Worm (Caenorhabditis elegans): Measurements from ENCODE around the gene srab-18.

srab-18 gene

ce11 chrV:9821724-9822123, 49.5 kb downstream of the srab-18 start, which contains the start of gene str-193:
TSS of gene str-193 (minus strand) at chrV:9821824.
- TF ChIP-seq ceh-82 (tag; optimal IDR thresholded peaks at IDR 0.05) (no peak), skn-1 (tag; optimal IDR thresholded peaks at IDR 0.05) (no peak), nhr-11 (tag; optimal IDR thresholded peaks at IDR 0.05) (no peak), F13H6.1 (tag; optimal IDR thresholded peaks at IDR 0.05) (no peak), fos-1 (tag; optimal IDR thresholded peaks at IDR 0.05) (no peak), crh-2 (tag; optimal IDR thresholded peaks at IDR 0.05) (no peak), sma-3 (GFP tag; optimal IDR thresholded peaks at IDR 0.05) (no peak), lin-39 (tag; optimal IDR thresholded peaks at IDR 0.05) (no peak)
